Worm (Caenorhabditis elegans): Measurements from ENCODE around the gene bcmo-1.

The bcmo-1 gene

DNA sequence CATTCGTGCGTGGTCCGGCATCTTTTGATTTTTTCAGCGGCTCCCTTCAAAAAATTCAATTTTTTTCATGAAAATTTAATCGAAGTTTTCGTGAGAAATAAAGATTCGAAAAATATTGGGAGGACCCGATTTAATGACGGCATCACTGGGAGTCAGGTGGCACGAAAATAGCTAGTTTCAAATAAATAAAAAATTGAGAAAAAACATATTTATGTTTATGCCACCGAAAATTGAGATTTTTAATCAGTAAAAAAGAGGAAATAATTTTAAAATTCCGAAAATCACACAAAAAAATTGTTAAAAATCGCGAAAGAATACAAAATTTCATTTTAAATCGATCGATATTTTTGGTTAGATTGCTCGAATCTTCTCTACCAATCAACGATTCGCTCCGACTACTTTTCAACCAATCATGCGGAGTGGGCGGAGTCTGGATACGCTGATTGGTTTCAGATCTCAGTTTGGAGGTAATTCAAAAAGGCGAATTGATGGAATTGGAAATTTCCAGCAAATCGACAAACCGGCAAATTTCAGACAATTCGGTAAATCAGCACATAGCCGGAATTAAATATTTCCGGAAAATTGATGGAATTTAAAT, 47.7 kb downstream of the bcmo-1 start, which contains the start of gene gsy-1:
Gene gsy-1 (minus strand): TSS at position 51 of the 598 bp plus-strand sequence.
- no peak for TF ChIP-seq C08G9.2 (tag; optimal IDR thresholded peaks at IDR 0.05)
- TF ChIP-seq nfya-1 (tag; optimal IDR thresholded peaks at IDR 0.05), result peak; percentile 67

DNA sequence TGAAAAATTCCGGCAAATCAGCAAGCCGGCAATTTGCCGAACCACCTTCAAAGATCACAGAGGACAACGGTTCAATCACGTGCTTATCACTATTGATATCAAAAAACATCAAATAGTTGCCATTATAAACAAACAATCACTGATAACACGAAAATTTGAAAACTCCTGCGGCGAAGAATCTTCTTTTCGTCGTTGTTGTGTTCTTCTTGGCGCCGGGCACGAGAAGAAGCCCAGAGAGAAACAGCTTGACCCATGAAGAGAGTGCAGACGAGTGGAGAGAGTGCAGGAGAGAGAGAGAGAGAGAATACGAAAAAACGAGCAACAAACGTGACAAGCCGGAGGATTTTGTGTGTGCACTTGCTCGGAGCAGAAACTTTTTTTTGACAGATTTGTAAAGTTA, 48.2 kb downstream of the bcmo-1 start:
- TF ChIP-seq pha-2 (tag; optimal IDR thresholded peaks at IDR 0.05) (no peak), ceh-6 (GFP tag; optimal IDR thresholded peaks at IDR 0.05) (no peak), ceh-48 (tag; optimal IDR thresholded peaks at IDR 0.05) (no peak), elt-2 (tag; optimal IDR thresholded peaks at IDR 0.05) (peak; percentile 36), ceh-2 (tag; optimal IDR thresholded peaks at IDR 0.05) (no peak), C38D4.7 (GFP tag; optimal IDR thresholded peaks at IDR 0.05) (no peak), che-1 (tag; optimal IDR thresholded peaks at IDR 0.05) (no peak), ceh-24 (tag; optimal IDR thresholded peaks at IDR 0.05) (no peak), ceh-18 (tag; optimal IDR thresholded peaks at IDR 0.05) (peak; percentile 37), K02D7.2 (tag; optimal IDR thresholded peaks at IDR 0.05) (no peak), hlh-30 (tag; optimal IDR thresholded peaks at IDR 0.05; ENCODE audit: insufficient read depth) (peak; percentile 21), hlh-8 (tag; optimal IDR thresholded peaks at IDR 0.05) (no peak), F13H6.1 (tag; optimal IDR thresholded peaks at IDR 0.05) (no peak), rnt-1 (tag; optimal IDR thresholded peaks at IDR 0.05) (no peak), sdc-2 (tag; optimal IDR thresholded peaks at IDR 0.05) (no peak), nhr-11 (tag; optimal IDR thresholded peaks at IDR 0.05) (no peak), mec-3 (tag; optimal IDR thresholded peaks at IDR 0.05; ENCODE audit: borderline replicate concordance) (no peak), lin-11 (tag; optimal IDR thresholded peaks at IDR 0.05) (no peak), tbx-7 (tag; optimal IDR thresholded peaks at IDR 0.05) (no peak)

- no peak for TF ChIP-seq K02D7.2 (tag; optimal IDR thresholded peaks at IDR 0.05)
- TF ChIP-seq ztf-16 (tag; optimal IDR thresholded peaks at IDR 0.05), result no peak
- no peak for TF ChIP-seq ceh-24 (tag; optimal IDR thresholded peaks at IDR 0.05)
- no peak for TF ChIP-seq ceh-18 (tag; optimal IDR thresholded peaks at IDR 0.05)
- no peak for TF ChIP-seq odd-2 (tag; optimal IDR thresholded peaks at IDR 0.05)
- TF ChIP-seq hlh-6 (tag; optimal IDR thresholded peaks at IDR 0.05), result no peak
- no peak for TF ChIP-seq mec-3 (tag; optimal IDR thresholded peaks at IDR 0.05; ENCODE audit: borderline replicate concordance)
- TF ChIP-seq dmd-4 (tag; optimal IDR thresholded peaks at IDR 0.05; ENCODE audit: borderline replicate concordance), result no peak
- no peak for TF ChIP-seq ceh-2 (tag; optimal IDR thresholded peaks at IDR 0.05)
- no peak for TF ChIP-seq ceh-31 (tag; optimal IDR thresholded peaks at IDR 0.05)
- no peak for TF ChIP-seq ceh-34 (tag; optimal IDR thresholded peaks at IDR 0.05)
- no peak for TF ChIP-seq ama-1 (optimal IDR thresholded peaks at IDR 0.05)
- TF ChIP-seq pqm-1 (tag; optimal IDR thresholded peaks at IDR 0.05), result no peak
- TF ChIP-seq hlh-15 (tag; optimal IDR thresholded peaks at IDR 0.05), result no peak
Measured at ce11 chrII:12879758-12880157, 49.3 kb downstream of the bcmo-1 start.

- TF ChIP-seq mec-3 (tag; optimal IDR thresholded peaks at IDR 0.05; ENCODE audit: borderline replicate concordance) (no peak), ets-4 (tag; optimal IDR thresholded peaks at IDR 0.05) (no peak), pqm-1 (tag; optimal IDR thresholded peaks at IDR 0.05) (no peak), zip-5 (tag; optimal IDR thresholded peaks at IDR 0.05) (no peak), K02D7.2 (tag; optimal IDR thresholded peaks at IDR 0.05) (no peak), gmeb-2 (tag; optimal IDR thresholded peaks at IDR 0.05) (no peak), madf-2 (tag; optimal IDR thresholded peaks at IDR 0.05) (no peak), T23F11.4 (GFP tag; optimal IDR thresholded peaks at IDR 0.05) (no peak), sox-2 (GFP tag; IDR thresholded peaks at IDR 0.05) (no peak), lim-6 (tag; optimal IDR thresholded peaks at IDR 0.05) (no peak), pat-9 (tag; optimal IDR thresholded peaks at IDR 0.05) (no peak), sdc-2 (tag; optimal IDR thresholded peaks at IDR 0.05) (no peak), Y22D7AL.16 (tag; optimal IDR thresholded peaks at IDR 0.05) (no peak), unc-42 (tag; optimal IDR thresholded peaks at IDR 0.05) (no peak)
Measured at ce11 chrII:12880406-12880805, 49.9 kb downstream of the bcmo-1 start, which contains the start of gene F35C5.1. Gene F35C5.1 (plus strand): TSS chrII:12880804.
